ENCODE assay signal across 4 fruit fly cellular contexts in the genomic region with DNA sequence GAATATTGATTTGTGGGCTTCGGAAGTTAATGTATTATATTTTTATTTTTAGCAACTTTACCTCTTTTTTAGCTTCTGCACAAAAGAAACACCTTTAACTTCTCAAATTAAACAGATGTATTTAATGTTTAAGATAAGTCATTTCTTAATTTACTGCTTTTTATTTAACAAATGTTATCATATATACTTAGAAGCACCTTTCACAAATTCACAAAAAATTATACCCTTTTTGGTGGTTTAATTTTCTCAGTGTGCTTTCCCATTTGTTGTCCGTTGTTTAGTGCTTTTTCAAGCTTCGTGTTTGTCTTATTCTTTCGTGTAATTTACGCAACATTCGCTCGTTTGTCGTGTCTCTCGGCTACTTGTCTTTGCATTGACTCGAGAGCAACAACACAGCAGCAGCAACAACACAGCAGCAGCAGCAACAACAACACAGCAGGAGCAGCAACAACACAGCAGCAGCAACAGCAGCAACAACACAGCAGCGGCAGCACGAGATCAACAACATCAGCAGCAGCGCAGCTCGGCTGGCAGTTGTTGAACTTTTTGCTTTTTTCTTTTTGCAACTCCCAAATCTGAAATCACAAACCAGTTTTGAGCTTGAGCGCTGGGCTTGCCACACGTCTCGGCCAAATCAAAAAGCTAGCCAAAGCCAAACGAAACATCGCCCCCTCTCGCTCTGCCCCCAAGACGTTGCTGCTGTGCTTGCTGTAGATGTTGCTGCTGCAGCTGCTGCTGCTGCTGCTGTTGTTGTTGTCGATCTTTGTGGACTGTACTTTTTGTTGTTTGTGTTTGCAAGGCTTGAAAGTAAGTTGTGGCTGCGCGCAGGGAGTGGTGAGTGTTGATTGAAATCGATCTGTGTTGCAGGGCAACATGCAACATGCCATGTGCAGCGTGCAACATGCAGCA.
TF ChIP-seq lines count a peak whose summit lies in the region.

No protein-coding gene starts in this region.

- no peak for TF ChIP-seq CTCF in whole organism, embryonic (GFP tag; optimal IDR thresholded peaks at IDR 0.05; lab: Kevin White, UChicago)

TF ChIP-seq in whole organism, embryonic, 481 proteins besides CTCF, POLR2A, EP300 and RAD21 (continues in another document):
- no peak for TF ChIP-seq peb (GFP tag; IDR thresholded peaks at IDR 0.05; lab: Robert Waterston, UW)
- no peak for TF ChIP-seq chn (GFP tag; optimal IDR thresholded peaks at IDR 0.05; lab: Kevin White, UChicago)
- no peak for TF ChIP-seq rib (GFP tag; IDR thresholded peaks at IDR 0.05; lab: Robert Waterston, UW)
- no peak for TF ChIP-seq vfl (GFP tag; optimal IDR thresholded peaks at IDR 0.05; lab: Kevin White, UChicago)
- TF ChIP-seq CG3281 (GFP tag; optimal IDR thresholded peaks at IDR 0.05; lab: Kevin White, UChicago), result peak; percentile 41
- no peak for TF ChIP-seq jing (GFP tag; optimal IDR thresholded peaks at IDR 0.05; lab: Kevin White, UChicago)
- no peak for TF ChIP-seq CG17328 (GFP tag; IDR thresholded peaks at IDR 0.05; lab: Robert Waterston, UW)
- peak; percentile 38 for TF ChIP-seq CG10147 (GFP tag; optimal IDR thresholded peaks at IDR 0.05; lab: Kevin White, UChicago)
- peak; percentile 37 for TF ChIP-seq lab (GFP tag; optimal IDR thresholded peaks at IDR 0.05; lab: Kevin White, UChicago)
- TF ChIP-seq CoRest (tag; optimal IDR thresholded peaks at IDR 0.05; lab: Kevin White, UChicago), result no peak
- TF ChIP-seq Hmx (GFP tag; optimal IDR thresholded peaks at IDR 0.05; lab: Kevin White, UChicago), result no peak
- no peak for TF ChIP-seq CG33557 (GFP tag; optimal IDR thresholded peaks at IDR 0.05; lab: Kevin White, UChicago)
- no peak for TF ChIP-seq lbe (GFP tag; optimal IDR thresholded peaks at IDR 0.05; lab: Kevin White, UChicago)
- peak; percentile 54 for TF ChIP-seq Ada2b (GFP tag; IDR thresholded peaks at IDR 0.05; lab: Robert Waterston, UW)
- peak; percentile 61 for TF ChIP-seq CG6689 (GFP tag; IDR thresholded peaks at IDR 0.05; lab: Robert Waterston, UW)
- no peak for TF ChIP-seq CG4707 (GFP tag; optimal IDR thresholded peaks at IDR 0.05; lab: Kevin White, UChicago)
- TF ChIP-seq Doc3 (GFP tag; IDR thresholded peaks at IDR 0.05; lab: Robert Waterston, UW; ENCODE audit: partially characterized antibody), result no peak
- TF ChIP-seq CG12219 (GFP tag; optimal IDR thresholded peaks at IDR 0.05; lab: Kevin White, UChicago), result no peak
- TF ChIP-seq CG6683 (GFP tag; optimal IDR thresholded peaks at IDR 0.05; lab: Kevin White, UChicago), result no peak
- peak; percentile 8 for TF ChIP-seq caup (GFP tag; optimal IDR thresholded peaks at IDR 0.05; lab: Kevin White, UChicago; ENCODE audit: severe bottlenecking)

TF ChIP-seq in whole organism, prepupa, 60 proteins besides CTCF, POLR2A, EP300 and RAD21 (continues in another document):
- peak; percentile 69 for TF ChIP-seq svp (GFP tag; lab: Kevin White, UChicago)
- no peak for TF ChIP-seq Smox (GFP tag; optimal IDR thresholded peaks at IDR 0.05; lab: Kevin White, UChicago)
- peak; percentile 5 for TF ChIP-seq Blimp-1 (GFP tag; optimal IDR thresholded peaks at IDR 0.05; lab: Kevin White, UChicago)
- TF ChIP-seq CG8632 (GFP tag; optimal IDR thresholded peaks at IDR 0.05; lab: Kevin White, UChicago), result no peak
- TF ChIP-seq CG6163 (GFP tag; IDR thresholded peaks at IDR 0.05; lab: Robert Waterston, UW), result peak; percentile 91
- TF ChIP-seq CG10631 (GFP tag; optimal IDR thresholded peaks at IDR 0.05; lab: Kevin White, UChicago), result peak; percentile 57
- peak; percentile 28; the same call in 2 of the 3 replicates for TF ChIP-seq CG8119 (GFP tag; IDR thresholded peaks at IDR 0.05; lab: Robert Waterston, UW)
- peak; percentile 40 for TF ChIP-seq dsx (GFP tag; optimal IDR thresholded peaks at IDR 0.05; lab: Kevin White, UChicago; ENCODE audit: poor library complexity, severe bottlenecking)
- no peak for TF ChIP-seq Sox14 (GFP tag; optimal IDR thresholded peaks at IDR 0.05; lab: Kevin White, UChicago)
- no peak for TF ChIP-seq Met (GFP tag; optimal IDR thresholded peaks at IDR 0.05; lab: Kevin White, UChicago)
- peak; percentile 82 for TF ChIP-seq CG3919 (GFP tag; optimal IDR thresholded peaks at IDR 0.05; lab: Kevin White, UChicago)
- TF ChIP-seq ss (GFP tag; optimal IDR thresholded peaks at IDR 0.05; lab: Kevin White, UChicago), result peak; percentile 31 to 85
- TF ChIP-seq fd85E (GFP tag; optimal IDR thresholded peaks at IDR 0.05; lab: Kevin White, UChicago), result no peak
- TF ChIP-seq net (GFP tag; optimal IDR thresholded peaks at IDR 0.05; lab: Kevin White, UChicago), result no peak
- TF ChIP-seq Ets96B (tag; optimal IDR thresholded peaks at IDR 0.05; lab: Kevin White, UChicago), result peak; percentile 4
- TF ChIP-seq Sox15 (GFP tag; optimal IDR thresholded peaks at IDR 0.05; lab: Kevin White, UChicago), result no peak
- no peak for TF ChIP-seq CG32006 (GFP tag; optimal IDR thresholded peaks at IDR 0.05; lab: Kevin White, UChicago)
- TF ChIP-seq Hr4 (GFP tag; optimal IDR thresholded peaks at IDR 0.05; lab: Kevin White, UChicago), result no peak
- no peak for TF ChIP-seq achi (GFP tag; optimal IDR thresholded peaks at IDR 0.05; lab: Kevin White, UChicago)
- TF ChIP-seq CG6854 (GFP tag; optimal IDR thresholded peaks at IDR 0.05; lab: Kevin White, UChicago), result peak; percentile 59
- TF ChIP-seq esn (GFP tag; optimal IDR thresholded peaks at IDR 0.05; lab: Kevin White, UChicago), result peak; percentile 49

TF ChIP-seq in whole organism, pupa, 21 proteins besides CTCF, POLR2A, EP300 and RAD21:
- TF ChIP-seq CG8159 (tag; optimal IDR thresholded peaks at IDR 0.05; lab: Kevin White, UChicago) (peak; percentile 85), CG10348 (GFP tag; IDR thresholded peaks at IDR 0.05; lab: Robert Waterston, UW) (no peak), CG32121 (GFP tag; IDR thresholded peaks at IDR 0.05; lab: Robert Waterston, UW) (peak; percentile 46; the same call in 1 of the 2 replicates), CG9948 (tag; optimal IDR thresholded peaks at IDR 0.05; lab: Kevin White, UChicago) (peak; percentile 28), D1 (tag; optimal IDR thresholded peaks at IDR 0.05; lab: Kevin White, UChicago) (peak; percentile 76), CG14655 (GFP tag; optimal IDR thresholded peaks at IDR 0.05; lab: Kevin White, UChicago) (peak; percentile 88), EcR (GFP tag; optimal IDR thresholded peaks at IDR 0.05; lab: Kevin White, UChicago) (peak; percentile 98), CG8301 (tag; optimal IDR thresholded peaks at IDR 0.05; lab: Kevin White, UChicago) (peak; percentile 89), Ets98B (GFP tag; IDR thresholded peaks at IDR 0.05; lab: Robert Waterston, UW) (peak; percentile 82), Snoo (tag; optimal IDR thresholded peaks at IDR 0.05; lab: Kevin White, UChicago) (no peak), CG15710 (tag; optimal IDR thresholded peaks at IDR 0.05; lab: Kevin White, UChicago) (no peak), Pif1A (GFP tag; optimal IDR thresholded peaks at IDR 0.05; lab: Kevin White, UChicago) (no peak), CG34367 (tag; optimal IDR thresholded peaks at IDR 0.05; lab: Kevin White, UChicago) (no peak), CG4496 (GFP tag; IDR thresholded peaks at IDR 0.05; lab: Robert Waterston, UW) (peak; percentile 84), fd96Ca (GFP tag; IDR thresholded peaks at IDR 0.05; lab: Robert Waterston, UW) (no peak; the same call in 1 of the 3 replicates), CG17806 (tag; optimal IDR thresholded peaks at IDR 0.05; lab: Kevin White, UChicago) (peak; percentile 86), CG13204 (GFP tag; optimal IDR thresholded peaks at IDR 0.05; lab: Kevin White, UChicago) (peak; percentile 83), rn (GFP tag; IDR thresholded peaks at IDR 0.05; lab: Robert Waterston, UW) (0 out of 2 replicates have a peak, but pooled peaks have one; percentile 36), CG12605 (GFP tag; IDR thresholded peaks at IDR 0.05; lab: Robert Waterston, UW) (peak; percentile 30; the same call in 1 of the 2 replicates), Pif1B (GFP tag; optimal IDR thresholded peaks at IDR 0.05; lab: Kevin White, UChicago) (peak; percentile 66), gl (tag; optimal IDR thresholded peaks at IDR 0.05; lab: Kevin White, UChicago) (peak; percentile 20)
TF ChIP-seq in whole organism, pupa: peak in this region for 15.

TF ChIP-seq in whole organism, wandering third instar larva, 38 proteins besides CTCF, POLR2A, EP300 and RAD21:
- TF ChIP-seq sage (GFP tag; optimal IDR thresholded peaks at IDR 0.05; lab: Kevin White, UChicago) (peak; percentile 7), OdsH (GFP tag; optimal IDR thresholded peaks at IDR 0.05; lab: Kevin White, UChicago) (no peak), Dfd (GFP tag; optimal IDR thresholded peaks at IDR 0.05; lab: Kevin White, UChicago) (peak; percentile 93), woc (GFP tag; optimal IDR thresholded peaks at IDR 0.05; lab: Kevin White, UChicago) (peak; percentile 20), psq (GFP tag; optimal IDR thresholded peaks at IDR 0.05; lab: Kevin White, UChicago) (peak; percentile 56), CG32264 (GFP tag; optimal IDR thresholded peaks at IDR 0.05; lab: Kevin White, UChicago) (peak; percentile 49), dl (GFP tag; optimal IDR thresholded peaks at IDR 0.05; lab: Kevin White, UChicago; ENCODE audit: insufficient read depth in 1 of 2, partially characterized antibody in 2 of 2) (no peak), fru (GFP tag; optimal IDR thresholded peaks at IDR 0.05; lab: Kevin White, UChicago) (peak; percentile 77), jim (GFP tag; optimal IDR thresholded peaks at IDR 0.05; lab: Kevin White, UChicago) (peak; percentile 48), foxo (GFP tag; optimal IDR thresholded peaks at IDR 0.05; lab: Kevin White, UChicago) (peak in 1 of 2 experiments; percentile 1), Myc (optimal IDR thresholded peaks at IDR 0.05; lab: Kevin White, UChicago) (no peak), dmrt93B (GFP tag; optimal IDR thresholded peaks at IDR 0.05; lab: Kevin White, UChicago) (peak; percentile 31), Rel (GFP tag; optimal IDR thresholded peaks at IDR 0.05; lab: Kevin White, UChicago) (peak; percentile 12), Rel (tag; optimal IDR thresholded peaks at IDR 0.05; lab: Kevin White, UChicago) (peak; percentile 20)
